Worm (Caenorhabditis elegans) whole organism, young adult: ENCODE results near the gene Y62E10A.6.

Experiments
- F23B12.7 ChIP-seq: sonication (generic microtip); optimal IDR thresholded peaks from 2 replicates; lab custom pipeline; 2017; ENCODE audit warnings: missing genetic modification characterization, mild to moderate bottlenecking, missing compliant biosample characterization, antibody characterized with exemption, moderate library complexity; ENCODE audit not compliant: insufficient read depth
- F37B4.10 ChIP-seq: fragments of 200-800 bp; sonication (Bioruptor generic); IDR thresholded peaks from 2 replicates; pipeline ENCODE4 v1.3.6; 2022; ENCODE audit warnings: missing genetic modification characterization, missing compliant biosample characterization
- attf-5 ChIP-seq: fragments of 200-800 bp; sonication (Bioruptor generic); optimal IDR thresholded peaks from 2 replicates; lab custom pipeline; 2018; ENCODE audit warnings: mild to moderate bottlenecking, missing genetic modification characterization, missing compliant biosample characterization
- bed-1 ChIP-seq: fragments of 200-800 bp; sonication (Bioruptor generic); IDR thresholded peaks from 2 replicates; pipeline ENCODE4 v1.3.6; 2022; ENCODE audit warnings: missing genetic modification reagents, missing genetic modification characterization, missing compliant biosample characterization
- hmg-20 ChIP-seq: fragments of 200-800 bp; sonication (Bioruptor generic); IDR thresholded peaks from 2 replicates; pipeline ENCODE4 v1.3.6; 2022; ENCODE audit warnings: missing genetic modification reagents, missing genetic modification characterization, missing compliant biosample characterization
- let-526 ChIP-seq: fragments of 200-800 bp; sonication (Bioruptor generic); IDR thresholded peaks from 2 replicates; pipeline ENCODE4 v1.3.6; 2022; ENCODE audit warnings: missing genetic modification reagents, missing genetic modification characterization, missing compliant biosample characterization
- madf-6 ChIP-seq: fragments of 200-800 bp; sonication (Bioruptor generic); IDR thresholded peaks from 2 replicates; pipeline ENCODE4 v1.3.6; 2022; ENCODE audit warnings: missing genetic modification reagents, missing genetic modification characterization, missing compliant biosample characterization
- mxl-1 ChIP-seq: sonication (generic microtip); optimal IDR thresholded peaks from 2 replicates; lab custom pipeline; 2016; ENCODE audit warnings: missing genetic modification characterization, missing compliant biosample characterization
- repo-1 ChIP-seq: sonication (generic microtip); optimal IDR thresholded peaks from 2 replicates; lab custom pipeline; 2017; ENCODE audit warnings: mild to moderate bottlenecking, missing genetic modification characterization, missing compliant biosample characterization
- snpc-1.3 ChIP-seq: sonication (generic microtip); optimal IDR thresholded peaks from 2 replicates; lab custom pipeline; 2017; ENCODE audit warnings: missing genetic modification characterization, mild to moderate bottlenecking, missing compliant biosample characterization, antibody characterized with exemption, moderate library complexity, missing genotype, missing genetic modification reagents; ENCODE audit not compliant: insufficient read depth
- somi-1 ChIP-seq: fragments of 200-800 bp; sonication (Bioruptor generic); optimal IDR thresholded peaks from 2 replicates; lab custom pipeline; 2018; ENCODE audit warnings: mild to moderate bottlenecking, missing genetic modification characterization, missing compliant biosample characterization
- xnd-1 ChIP-seq: sonication (generic microtip); optimal IDR thresholded peaks from 2 replicates; lab custom pipeline; 2016; ENCODE audit warnings: missing genotype, missing genetic modification reagents, missing genetic modification characterization, missing compliant biosample characterization

Y62E10A.6 gene

ce11 chrIV:13422200-13422599 lies 50.4 kb downstream of the Y62E10A.6 start, which contains the start of gene nol-9:
Gene nol-9, plus strand, starts transcription at chrIV:13422500.
- TF ChIP-seq let-526 (GFP tag; lab: Robert Waterston, UW): no peak
- TF ChIP-seq mxl-1 (tag; lab: Kevin White, UChicago): no peak
- TF ChIP-seq somi-1 (GFP tag; lab: Kevin White, UChicago): no peak
- TF ChIP-seq F23B12.7 (tag; lab: Kevin White, UChicago): no peak
- TF ChIP-seq F37B4.10: no peak
- no peak for TF ChIP-seq xnd-1 (tag; lab: Kevin White, UChicago)
- TF ChIP-seq attf-5 (GFP tag; lab: Kevin White, UChicago): no peak
- no peak for TF ChIP-seq snpc-1.3 (tag; lab: Kevin White, UChicago)
- TF ChIP-seq bed-1 (GFP tag; lab: Robert Waterston, UW): no peak
- TF ChIP-seq repo-1 (tag; lab: Kevin White, UChicago): no peak
- no peak for TF ChIP-seq hmg-20 (GFP tag; lab: Robert Waterston, UW)
- TF ChIP-seq madf-6: no peak
